Worm (Caenorhabditis elegans): Measurements from ENCODE around the gene F09G8.7.

The F09G8.7 gene

DNA sequence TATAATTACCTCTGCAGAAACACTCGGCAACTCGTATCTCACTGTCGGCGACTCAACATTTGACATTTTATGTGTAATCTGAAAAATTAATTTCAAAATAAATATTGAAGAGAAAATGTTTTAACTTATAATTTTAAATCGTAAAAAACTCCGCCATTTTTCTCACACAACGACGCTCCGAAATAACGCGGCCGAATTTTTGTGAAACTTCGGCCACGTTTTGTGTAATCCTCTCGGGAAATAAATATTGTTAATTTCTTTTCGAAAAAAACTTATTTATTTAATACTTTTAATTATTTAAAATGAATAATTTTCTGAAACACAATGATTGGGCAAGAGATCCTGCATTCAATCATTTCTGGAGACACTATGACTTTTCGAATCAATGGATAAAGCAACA, 39.2 kb upstream of the F09G8.7 start, which contains the start of the genes F10E9.7 and F10E9.5:
TSS of gene F10E9.7 (minus strand) at position 86 of the 400 bp plus-strand sequence.
TSS of gene F10E9.5 (plus strand) at position 237 of the 400 bp plus-strand sequence.
- TF ChIP-seq nhr-25 (tag; optimal IDR thresholded peaks at IDR 0.05) (peak; percentile 83), unc-39 (tag; optimal IDR thresholded peaks at IDR 0.05) (no peak), unc-55 (GFP tag; optimal IDR thresholded peaks at IDR 0.05) (peak; percentile 92), egl-27 (tag; optimal IDR thresholded peaks at IDR 0.05) (peak; percentile 72), nhr-21 (tag; optimal IDR thresholded peaks at IDR 0.05) (peak; percentile 74), sma-3 (GFP tag; optimal IDR thresholded peaks at IDR 0.05) (peak; percentile 96), aly-2 (tag; optimal IDR thresholded peaks at IDR 0.05) (no peak), mab-5 (tag; optimal IDR thresholded peaks at IDR 0.05) (peak; percentile 27), ceh-82 (tag; optimal IDR thresholded peaks at IDR 0.05) (no peak), Y55F3AM.14 (GFP tag; optimal IDR thresholded peaks at IDR 0.05) (no peak), alr-1 (tag; optimal IDR thresholded peaks at IDR 0.05) (no peak), nhr-237 (tag; optimal IDR thresholded peaks at IDR 0.05) (no peak), ZK546.5 (tag; optimal IDR thresholded peaks at IDR 0.05) (no peak), R02D3.7 (tag; optimal IDR thresholded peaks at IDR 0.05) (no peak), C34F6.9 (tag; optimal IDR thresholded peaks at IDR 0.05) (peak; percentile 94), ztf-1 (GFP tag; conservative IDR thresholded peaks at IDR 0.05) (no peak), F13H6.1 (tag; optimal IDR thresholded peaks at IDR 0.05) (peak; percentile 89), crh-2 (tag; optimal IDR thresholded peaks at IDR 0.05) (peak; percentile 95), dmd-4 (tag; optimal IDR thresholded peaks at IDR 0.05) (no peak), gmeb-1 (tag; optimal IDR thresholded peaks at IDR 0.05) (peak; percentile 92), nhr-129 (tag; optimal IDR thresholded peaks at IDR 0.05) (peak; percentile 32), lin-13 (GFP tag; optimal IDR thresholded peaks at IDR 0.05) (peak; percentile 84), nhr-12 (tag; optimal IDR thresholded peaks at IDR 0.05) (no peak), ztf-4 (tag; optimal IDR thresholded peaks at IDR 0.05) (peak; percentile 67), blmp-1 (tag; optimal IDR thresholded peaks at IDR 0.05; ENCODE audit: insufficient read depth) (peak; percentile 56), sma-9 (GFP tag; optimal IDR thresholded peaks at IDR 0.05) (peak; percentile 96), sma-9 (tag; optimal IDR thresholded peaks at IDR 0.05) (no peak), elt-3 (tag; optimal IDR thresholded peaks at IDR 0.05) (no peak), skn-1 (tag; optimal IDR thresholded peaks at IDR 0.05) (peak; percentile 36), ceh-16 (tag; optimal IDR thresholded peaks at IDR 0.05) (no peak), lsy-2 (tag; optimal IDR thresholded peaks at IDR 0.05) (peak; percentile 75 to 96), snpc-4 (tag; optimal IDR thresholded peaks at IDR 0.05) (peak; percentile 77), mbf-1 (tag; optimal IDR thresholded peaks at IDR 0.05) (no peak), nhr-77 (tag; optimal IDR thresholded peaks at IDR 0.05) (peak; percentile 43), sem-4 (tag; optimal IDR thresholded peaks at IDR 0.05) (peak; percentile 95), elt-1 (tag; optimal IDR thresholded peaks at IDR 0.05) (no peak), nhr-11 (tag; optimal IDR thresholded peaks at IDR 0.05) (no peak), nhr-10 (tag; optimal IDR thresholded peaks at IDR 0.05) (peak; percentile 40), zag-1 (tag; optimal IDR thresholded peaks at IDR 0.05) (no peak), fos-1 (tag; optimal IDR thresholded peaks at IDR 0.05) (peak; percentile 84), mdl-1 (tag; optimal IDR thresholded peaks at IDR 0.05) (no peak), lin-39 (tag; optimal IDR thresholded peaks at IDR 0.05) (no peak), nhr-6 (tag; optimal IDR thresholded peaks at IDR 0.05) (peak; percentile 77), nhr-23 (tag; optimal IDR thresholded peaks at IDR 0.05) (no peak), lin-11 (tag; optimal IDR thresholded peaks at IDR 0.05) (peak; percentile 46)

DNA sequence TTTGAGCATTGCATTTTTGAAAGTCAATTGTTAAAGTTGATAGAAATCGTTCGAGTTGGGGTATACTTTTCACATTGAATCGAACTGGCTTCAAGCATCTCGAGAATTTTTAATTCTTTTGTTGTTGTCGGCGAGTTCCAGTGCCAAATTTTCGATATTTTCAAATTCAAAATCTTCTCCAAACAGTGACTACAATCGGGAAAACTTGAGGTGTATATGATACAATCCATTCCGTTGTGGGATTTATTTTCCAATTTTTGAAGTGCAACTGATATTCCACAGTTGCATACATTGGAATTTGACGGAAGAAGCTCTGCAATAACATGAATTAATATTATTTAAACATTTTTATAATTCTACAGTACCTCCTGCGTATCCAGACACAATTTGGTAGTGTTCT, 37.7 kb upstream of the F09G8.7 start:
- TF ChIP-seq lin-13 (GFP tag; optimal IDR thresholded peaks at IDR 0.05) (no peak), nhr-237 (tag; optimal IDR thresholded peaks at IDR 0.05) (no peak), lin-11 (tag; optimal IDR thresholded peaks at IDR 0.05) (no peak), elt-1 (tag; optimal IDR thresholded peaks at IDR 0.05) (no peak), zag-1 (tag; optimal IDR thresholded peaks at IDR 0.05) (no peak), mbf-1 (tag; optimal IDR thresholded peaks at IDR 0.05) (no peak), fos-1 (tag; optimal IDR thresholded peaks at IDR 0.05) (no peak), nhr-6 (tag; optimal IDR thresholded peaks at IDR 0.05) (no peak), peb-1 (tag; optimal IDR thresholded peaks at IDR 0.05) (no peak), unc-62 (GFP tag; optimal IDR thresholded peaks at IDR 0.05) (no peak)
